Worm (Caenorhabditis elegans) whole organism, midembryonic: ENCODE results near the gene crb-1.

Experiments
- T22C8.4 ChIP-seq: fragments of 200-800 bp; sonication (Bioruptor generic); IDR thresholded peaks from 2 replicates; pipeline ENCODE4 v1.3.6; 2022; ENCODE audit warnings: missing genetic modification characterization, missing compliant biosample characterization
- cog-1 ChIP-seq: sonication (generic microtip); optimal IDR thresholded peaks from 2 replicates; lab custom pipeline; 2016; ENCODE audit warnings: missing genetic modification characterization, missing compliant biosample characterization
- flt-1 ChIP-seq: fragments of 200-800 bp; sonication (Bioruptor generic); IDR thresholded peaks from 2 replicates; pipeline ENCODE4 v1.3.6; 2022; ENCODE audit warnings: missing genetic modification characterization, missing compliant biosample characterization
- klf-2 ChIP-seq: fragments of 200-800 bp; sonication (Bioruptor generic); conservative IDR thresholded peaks from 2 replicates; pipeline ENCODE4 v1.3.6; 2022; ENCODE audit warnings: missing genetic modification reagents, missing genetic modification characterization, missing compliant biosample characterization
- ref-1 ChIP-seq: fragments of 200-800 bp; sonication (Bioruptor generic); conservative IDR thresholded peaks from 2 replicates; pipeline ENCODE4 v1.3.6; 2022; ENCODE audit warnings: missing genetic modification reagents, missing genetic modification characterization, missing compliant biosample characterization
- tab-1 ChIP-seq: fragments of 200-800 bp; sonication (Bioruptor generic); IDR thresholded peaks from 2 replicates; pipeline ENCODE4 v1.3.6; 2022; ENCODE audit warnings: missing genetic modification characterization, missing compliant biosample characterization
- ztf-23 ChIP-seq: fragments of 200-800 bp; sonication (Bioruptor generic); IDR thresholded peaks from 2 replicates; pipeline ENCODE4 v1.3.6; 2022; ENCODE audit warnings: missing genetic modification reagents, missing genetic modification characterization, missing compliant biosample characterization
- ztf-29 ChIP-seq: fragments of 200-800 bp; sonication (Bioruptor generic); IDR thresholded peaks from 2 replicates; pipeline ENCODE4 v1.3.6; 2022; ENCODE audit warnings: missing genetic modification reagents, missing genetic modification characterization, missing compliant biosample characterization

ce11 chrX:17355462-17355861 lies 58.4 kb downstream of the crb-1 start:
- TF ChIP-seq klf-2 (GFP tag; lab: Robert Waterston, UW) (no peak), ref-1 (no peak), tab-1 (GFP tag; lab: Robert Waterston, UW) (no peak), ztf-23 (no peak), ztf-29 (no peak), flt-1 (GFP tag; lab: Robert Waterston, UW) (no peak), cog-1 (tag; lab: Kevin White, UChicago) (no peak), T22C8.4 (GFP tag; lab: Robert Waterston, UW) (no peak)
